Fruit fly (Drosophila melanogaster) whole organism, prepupa: ENCODE data around the gene Icmt.

Experiments
- CG10631 ChIP-seq: fragments of 200-800 bp; sonication (Bioruptor generic); optimal IDR thresholded peaks from 2 replicates; lab custom pipeline; 2016; ENCODE audit warnings: missing biosample characterization, missing genetic modification characterization
- CG16779 ChIP-seq: fragments of 200-800 bp; sonication (Bioruptor generic); optimal IDR thresholded peaks from 3 replicates; lab custom pipeline; 2017; ENCODE audit warnings: missing biosample characterization, mild to moderate bottlenecking, missing genetic modification characterization
- CG32006 ChIP-seq: fragments of 200-800 bp; sonication (Bioruptor generic); optimal IDR thresholded peaks from 3 replicates; lab custom pipeline; 2017; ENCODE audit warnings: missing biosample characterization, mild to moderate bottlenecking, missing genetic modification characterization
- CG3919 ChIP-seq: fragments of 200-800 bp; sonication (Bioruptor generic); optimal IDR thresholded peaks from 3 replicates; lab custom pipeline; 2016; ENCODE audit warnings: missing biosample characterization, missing genetic modification characterization
- CG6163 ChIP-seq: fragments of 200-800 bp; sonication (Bioruptor generic); IDR thresholded peaks from 3 replicates; pipeline ENCODE4 v1.3.6; 2022; ENCODE audit warnings: missing biosample characterization, missing genetic modification characterization
- CG6276 ChIP-seq: fragments of 200-800 bp; sonication (Bioruptor generic); optimal IDR thresholded peaks from 2 replicates; lab custom pipeline; 2017; ENCODE audit warnings: missing biosample characterization, mild to moderate bottlenecking, missing genetic modification characterization
- Eip75B ChIP-seq: fragments of 200-800 bp; sonication (Bioruptor generic); optimal IDR thresholded peaks from 3 replicates; lab custom pipeline; 2016; ENCODE audit warnings: missing biosample characterization, missing genetic modification characterization
- Eip78C ChIP-seq: fragments of 200-800 bp; sonication (Bioruptor generic); peaks from one replicate; lab custom pipeline; 2016; ENCODE audit warnings: missing biosample characterization, missing genetic modification characterization
- Eip93F ChIP-seq: fragments of 200-800 bp; sonication (Bioruptor generic); optimal IDR thresholded peaks from 2 replicates; lab custom pipeline; 2016; ENCODE audit warnings: missing biosample characterization, mild to moderate bottlenecking, missing genetic modification characterization
- Ets96B ChIP-seq: fragments of 200-800 bp; optimal IDR thresholded peaks from 2 replicates; lab custom pipeline; 2019; ENCODE audit warnings: missing biosample characterization, mild to moderate bottlenecking, missing genetic modification characterization, moderate library complexity
- Gug ChIP-seq: fragments of 200-800 bp; sonication (Bioruptor generic); IDR thresholded peaks from 2 replicates; pipeline ENCODE4 v1.3.6; 2022; ENCODE audit warnings: missing biosample characterization, missing genetic modification characterization
- Hr39 ChIP-seq: fragments of 200-800 bp; sonication (Bioruptor generic); optimal IDR thresholded peaks from 2 replicates; lab custom pipeline; 2016; ENCODE audit warnings: missing biosample characterization, missing genetic modification characterization
- Lpt ChIP-seq: fragments of 200-800 bp; sonication (Bioruptor generic); optimal IDR thresholded peaks from 3 replicates; lab custom pipeline; 2016; ENCODE audit warnings: missing biosample characterization, missing genetic modification characterization
- Met ChIP-seq: fragments of 200-800 bp; sonication (Bioruptor generic); optimal IDR thresholded peaks from 3 replicates; lab custom pipeline; 2016; ENCODE audit warnings: missing biosample characterization, missing genetic modification characterization
- Sox14 ChIP-seq: fragments of 200-800 bp; sonication (Bioruptor generic); optimal IDR thresholded peaks from 3 replicates; lab custom pipeline; 2016; ENCODE audit warnings: missing biosample characterization, missing genetic modification characterization
- Sox15 ChIP-seq: fragments of 200-800 bp; sonication (Bioruptor generic); optimal IDR thresholded peaks from 3 replicates; lab custom pipeline; 2016; ENCODE audit warnings: missing biosample characterization, missing genetic modification characterization
- cyc ChIP-seq: fragments of 200-800 bp; sonication (Bioruptor generic); optimal IDR thresholded peaks from 3 replicates; lab custom pipeline; 2016; ENCODE audit warnings: missing biosample characterization, missing genetic modification characterization
- eg ChIP-seq: fragments of 200-800 bp; sonication (Bioruptor generic); IDR thresholded peaks from 3 replicates; pipeline ENCODE4 v1.3.6; 2022; ENCODE audit warnings: missing biosample characterization, missing genetic modification characterization
- fd59A ChIP-seq: fragments of 200-800 bp; sonication (Bioruptor generic); optimal IDR thresholded peaks from 2 replicates; lab custom pipeline; 2017; ENCODE audit warnings: missing biosample characterization, mild to moderate bottlenecking, missing genetic modification characterization, missing genetic modification reagents
- fd85E ChIP-seq: fragments of 200-800 bp; sonication (Bioruptor generic); optimal IDR thresholded peaks from 3 replicates; lab custom pipeline; 2016; ENCODE audit warnings: missing biosample characterization, missing genetic modification characterization
- lz ChIP-seq: fragments of 200-800 bp; sonication (Bioruptor generic); optimal IDR thresholded peaks from 3 replicates; lab custom pipeline; 2016; ENCODE audit warnings: missing biosample characterization, missing genetic modification characterization
- net ChIP-seq: fragments of 200-800 bp; sonication (Bioruptor generic); optimal IDR thresholded peaks from 3 replicates; lab custom pipeline; 2016; ENCODE audit warnings: missing biosample characterization, missing genetic modification characterization
- salr ChIP-seq, 2 experiments: fragments of 200-800 bp; sonication (Bioruptor generic); optimal IDR thresholded peaks; 3 replicates each; lab custom pipeline; 2016 to 2018; ENCODE audit warnings: missing biosample characterization in 2 of 2, missing genetic modification characterization in 2 of 2, mild to moderate bottlenecking in 1 of 2
- topi ChIP-seq: fragments of 200-800 bp; sonication (Bioruptor generic); optimal IDR thresholded peaks from 3 replicates; lab custom pipeline; 2016; ENCODE audit warnings: missing biosample characterization, missing genetic modification characterization

Gene Icmt

DNA sequence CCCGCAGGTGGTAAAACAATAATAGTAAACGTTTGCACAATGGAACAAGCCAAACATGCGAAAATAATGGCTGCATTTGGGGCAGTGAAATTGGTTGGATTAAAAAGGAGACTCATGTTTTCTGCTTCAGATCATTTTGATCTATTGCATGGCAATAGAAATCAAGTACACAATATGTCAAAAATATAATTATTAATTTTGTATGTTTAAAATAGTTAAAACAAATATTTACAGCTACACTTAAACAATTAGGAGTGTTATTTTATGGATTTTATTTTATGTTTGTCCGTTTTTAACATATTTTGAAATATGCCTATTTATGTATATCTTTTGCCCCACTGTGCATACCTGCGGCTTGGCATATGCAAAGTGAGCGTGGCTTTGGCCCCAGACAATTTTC, 48.2 kb downstream of the Icmt start (continued):
- TF ChIP-seq CG16779, result no peak
- no peak for TF ChIP-seq lz (GFP tag; lab: Kevin White, UChicago)
- peak; percentile 12 for TF ChIP-seq CG6276 (GFP tag; lab: Kevin White, UChicago)
- peak; percentile 48 for TF ChIP-seq fd59A
- no peak for TF ChIP-seq Gug
- no peak for TF ChIP-seq Sox14 (GFP tag; lab: Kevin White, UChicago)
- TF ChIP-seq eg, result no peak
- no peak for TF ChIP-seq Eip93F (GFP tag; lab: Kevin White, UChicago)
- no peak for TF ChIP-seq net (GFP tag; lab: Kevin White, UChicago)
- no peak for TF ChIP-seq Sox15 (GFP tag; lab: Kevin White, UChicago)
- TF ChIP-seq Lpt (GFP tag; lab: Kevin White, UChicago), result no peak
- no peak for TF ChIP-seq Hr39 (GFP tag; lab: Kevin White, UChicago)
- no peak for TF ChIP-seq cyc (GFP tag; lab: Kevin White, UChicago)
- TF ChIP-seq Met, result no peak
- TF ChIP-seq fd85E, result no peak
- TF ChIP-seq CG10631 (GFP tag; lab: Kevin White, UChicago), result peak; percentile 52
- TF ChIP-seq topi (GFP tag; lab: Kevin White, UChicago), result no peak

DNA sequence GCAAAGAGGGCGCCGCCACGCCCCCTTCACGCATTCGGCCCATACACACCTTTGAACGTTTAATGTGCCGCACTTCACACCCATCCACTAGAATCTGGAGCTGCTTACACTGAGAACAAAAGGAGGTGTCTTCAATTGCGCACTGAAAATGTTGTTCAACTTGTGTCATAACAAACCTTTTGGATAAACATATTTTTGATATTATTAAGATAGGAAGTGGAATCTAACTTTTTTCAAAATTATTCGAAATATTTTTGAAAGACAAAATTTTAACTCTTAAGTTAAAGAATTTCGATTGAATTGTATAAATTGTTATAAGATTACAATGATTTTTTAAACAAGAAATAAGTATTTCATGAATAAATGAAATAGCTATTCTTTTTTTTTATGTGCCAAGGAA, 50.2 kb downstream of the Icmt start:
- TF ChIP-seq Met (no peak), Eip75B (GFP tag; lab: Kevin White, UChicago) (peak; percentile 1), CG32006 (peak; percentile 21), salr (GFP tag; optimal IDR thresholded peaks at IDR 0.05; lab: Kevin White, UChicago) (peak in 1 of 2 experiments; percentile 22), CG3919 (GFP tag; lab: Kevin White, UChicago) (peak; percentile 29), Eip78C (GFP tag; lab: Kevin White, UChicago) (peak; percentile 66), Ets96B (tag; lab: Kevin White, UChicago) (peak; percentile 14), CG6163 (GFP tag; lab: Robert Waterston, UW) (no peak)
